Worm (Caenorhabditis elegans) whole organism, L1 larva: ENCODE data around the gene rpn-2.

Experiments
- C16A3.4 ChIP-seq: fragments of 150-350 bp; optimal IDR thresholded peaks from 2 replicates; lab custom pipeline; 2014; ENCODE audit warnings: missing biosample characterization, missing genetic modification characterization
- C34B4.2 ChIP-seq: sonication (generic microtip); optimal IDR thresholded peaks from 2 replicates; lab custom pipeline; 2017; ENCODE audit warnings: mild to moderate bottlenecking, missing genetic modification characterization, missing compliant biosample characterization
- Y116A8C.19 ChIP-seq: sonication (generic microtip); optimal IDR thresholded peaks from 2 replicates; lab custom pipeline; 2016; ENCODE audit warnings: missing compliant biosample characterization, missing genetic modification characterization, borderline replicate concordance
- ama-1 ChIP-seq: fragments of 150-350 bp; optimal IDR thresholded peaks from 2 replicates; lab custom pipeline; 2014
- ceh-8 ChIP-seq: fragments of 200-800 bp; sonication (Bioruptor generic); optimal IDR thresholded peaks from 2 replicates; lab custom pipeline; 2018; ENCODE audit warnings: mild to moderate bottlenecking, missing genetic modification characterization, moderate library complexity, missing compliant biosample characterization
- ceh-82 ChIP-seq, 3 experiments: fragments of 150-350 bp in 1 of 3; sonication (generic microtip) in 2 of 3; optimal IDR thresholded peaks; 2 replicates each; lab custom pipeline; 2014 to 2017; ENCODE audit warnings: missing biosample characterization in 3 of 3, missing genetic modification characterization in 3 of 3
- ceh-88 ChIP-seq: fragments of 200-800 bp; sonication (Bioruptor generic); IDR thresholded peaks from 2 replicates; pipeline ENCODE4 v1.3.6; 2022; ENCODE audit warnings: missing genetic modification characterization, missing compliant biosample characterization
- dpl-1 ChIP-seq, 3 experiments: fragments of 150-350 bp in 2 of 3; sonication (generic microtip) in 1 of 3; optimal IDR thresholded peaks; 2 replicates each; lab custom pipeline; 2014 to 2017; ENCODE audit warnings: missing biosample characterization in 3 of 3, missing genetic modification characterization in 3 of 3, missing genetic modification reagents in 3 of 3
- egl-13 ChIP-seq: sonication (generic microtip); optimal IDR thresholded peaks from 2 replicates; lab custom pipeline; 2016; ENCODE audit warnings: missing genotype, missing genetic modification reagents, missing genetic modification characterization, missing compliant biosample characterization
- elt-2 ChIP-seq: sonication (generic microtip); optimal IDR thresholded peaks from 2 replicates; lab custom pipeline; 2016; ENCODE audit warnings: missing genetic modification characterization, mild to moderate bottlenecking, inconsistent platforms, missing compliant biosample characterization, missing genetic modification reagents
- ets-5 ChIP-seq: fragments of 200-800 bp; sonication (Bioruptor generic); IDR thresholded peaks from 2 replicates; pipeline ENCODE4 v1.3.6; 2022; ENCODE audit warnings: missing genetic modification characterization, missing compliant biosample characterization
- fkh-10 ChIP-seq: sonication (generic microtip); optimal IDR thresholded peaks from 2 replicates; lab custom pipeline; 2017; ENCODE audit warnings: missing biosample characterization, missing genetic modification reagents, missing genetic modification characterization
- fkh-8 ChIP-seq: sonication (generic microtip); optimal IDR thresholded peaks from 2 replicates; lab custom pipeline; 2016; ENCODE audit warnings: mild to moderate bottlenecking, missing genetic modification characterization, missing compliant biosample characterization
- fos-1 ChIP-seq: fragments of 150-350 bp; optimal IDR thresholded peaks from 2 replicates; lab custom pipeline; 2014; ENCODE audit warnings: missing biosample characterization, missing genetic modification characterization
- hlh-4 ChIP-seq: sonication (generic microtip); optimal IDR thresholded peaks from 2 replicates; lab custom pipeline; 2016; ENCODE audit warnings: mild to moderate bottlenecking, missing genetic modification characterization, missing compliant biosample characterization
- lin-13 ChIP-seq: fragments of 150-350 bp; optimal IDR thresholded peaks from 2 replicates; lab custom pipeline; 2014; ENCODE audit warnings: missing biosample characterization, missing genetic modification reagents, missing genetic modification characterization
- lin-35 ChIP-seq, 2 experiments: fragments of 150-350 bp; optimal IDR thresholded peaks; 2 replicates each; lab custom pipeline; 2014; ENCODE audit warnings: missing biosample characterization in 2 of 2, missing genetic modification characterization in 2 of 2, missing genetic modification reagents in 2 of 2
- lsy-2 ChIP-seq, 2 experiments: fragments of 150-350 bp; optimal IDR thresholded peaks; 2 replicates each; lab custom pipeline; 2014; ENCODE audit warnings: missing biosample characterization in 2 of 2, missing genetic modification characterization in 2 of 2
- mab-9 ChIP-seq: fragments of 200-800 bp; sonication (Bioruptor generic); IDR thresholded peaks from 2 replicates; pipeline ENCODE4 v1.3.6; 2022; ENCODE audit warnings: missing genetic modification reagents, missing genetic modification characterization, missing compliant biosample characterization
- mef-2 ChIP-seq: fragments of 150-350 bp; optimal IDR thresholded peaks from 2 replicates; lab custom pipeline; 2014; ENCODE audit warnings: missing biosample characterization, missing genetic modification characterization
- mep-1 ChIP-seq: fragments of 150-350 bp; optimal IDR thresholded peaks from 2 replicates; lab custom pipeline; 2014; ENCODE audit warnings: missing biosample characterization, missing genetic modification characterization
- nhr-237 ChIP-seq: fragments of 150-350 bp; optimal IDR thresholded peaks from 2 replicates; lab custom pipeline; 2014; ENCODE audit warnings: missing biosample characterization, missing genetic modification characterization
- nhr-47 ChIP-seq: sonication (generic microtip); optimal IDR thresholded peaks from 2 replicates; lab custom pipeline; 2016; ENCODE audit warnings: mild to moderate bottlenecking, missing genetic modification characterization, moderate library complexity, missing compliant biosample characterization
- nhr-71 ChIP-seq: sonication (generic microtip); optimal IDR thresholded peaks from 2 replicates; lab custom pipeline; 2016; ENCODE audit warnings: mild to moderate bottlenecking, missing genetic modification characterization, moderate library complexity, missing compliant biosample characterization
- nhr-76 ChIP-seq: sonication (generic microtip); optimal IDR thresholded peaks from 2 replicates; lab custom pipeline; 2017; ENCODE audit warnings: missing biosample characterization, missing genetic modification characterization
- nhr-77 ChIP-seq: fragments of 150-350 bp; optimal IDR thresholded peaks from 2 replicates; lab custom pipeline; 2014; ENCODE audit warnings: missing biosample characterization, missing genetic modification characterization
- nhr-84 ChIP-seq: sonication (generic microtip); optimal IDR thresholded peaks from 2 replicates; lab custom pipeline; 2017; ENCODE audit warnings: missing biosample characterization, missing genetic modification characterization
- nhr-85 ChIP-seq: sonication (generic microtip); peaks from one replicate; lab custom pipeline; 2016; ENCODE audit warnings: missing genetic modification characterization, inconsistent platforms, missing compliant biosample characterization
- pag-3 ChIP-seq: sonication (generic microtip); optimal IDR thresholded peaks from 2 replicates; lab custom pipeline; 2017; ENCODE audit warnings: missing genetic modification characterization, mild to moderate bottlenecking, missing compliant biosample characterization, antibody characterized with exemption, borderline replicate concordance; ENCODE audit not compliant: insufficient read depth
- pax-3 ChIP-seq: fragments of 200-800 bp; sonication (Bioruptor generic); optimal IDR thresholded peaks from 2 replicates; lab custom pipeline; 2018; ENCODE audit warnings: mild to moderate bottlenecking, missing genetic modification characterization, moderate library complexity, missing compliant biosample characterization
- rnt-1 ChIP-seq: sonication (generic microtip); optimal IDR thresholded peaks from 2 replicates; lab custom pipeline; 2016; ENCODE audit warnings: mild to moderate bottlenecking, missing genetic modification characterization, moderate library complexity, missing compliant biosample characterization
- skn-1 ChIP-seq: fragments of 150-350 bp; optimal IDR thresholded peaks from 2 replicates; lab custom pipeline; 2014; ENCODE audit warnings: missing biosample characterization, missing genetic modification characterization
- snpc-4 ChIP-seq: fragments of 150-350 bp; optimal IDR thresholded peaks from 2 replicates; lab custom pipeline; 2014; ENCODE audit warnings: missing biosample characterization, missing genetic modification characterization
- snu-23 ChIP-seq: sonication (generic microtip); optimal IDR thresholded peaks from 2 replicates; lab custom pipeline; 2016; ENCODE audit warnings: missing genetic modification characterization, missing compliant biosample characterization
- sox-4 ChIP-seq: sonication (generic microtip); optimal IDR thresholded peaks from 2 replicates; lab custom pipeline; 2016; ENCODE audit warnings: missing genetic modification characterization, missing compliant biosample characterization
- sptf-1 ChIP-seq: fragments of 150-350 bp; optimal IDR thresholded peaks from 2 replicates; lab custom pipeline; 2014; ENCODE audit warnings: missing biosample characterization, missing genetic modification characterization
- sup-37 ChIP-seq: fragments of 200-800 bp; sonication (Bioruptor generic); optimal IDR thresholded peaks from 2 replicates; lab custom pipeline; 2018; ENCODE audit warnings: mild to moderate bottlenecking, missing genetic modification characterization, missing compliant biosample characterization
- swsn-7 ChIP-seq: sonication (generic microtip); optimal IDR thresholded peaks from 2 replicates; lab custom pipeline; 2016; ENCODE audit warnings: missing genetic modification characterization, missing compliant biosample characterization
- unc-130 ChIP-seq: fragments of 150-350 bp; optimal IDR thresholded peaks from 2 replicates; lab custom pipeline; 2017; ENCODE audit warnings: missing biosample characterization, missing genetic modification characterization, inconsistent platforms
- unc-98 ChIP-seq: fragments of 200-800 bp; sonication (Bioruptor generic); IDR thresholded peaks from 2 replicates; pipeline ENCODE4 v1.3.6; 2022; ENCODE audit warnings: missing genetic modification characterization, missing compliant biosample characterization
- vab-15 ChIP-seq: sonication (generic microtip); optimal IDR thresholded peaks from 2 replicates; lab custom pipeline; 2017; ENCODE audit warnings: missing genotype, mild to moderate bottlenecking, missing genetic modification characterization, missing compliant biosample characterization
- zip-4 ChIP-seq: fragments of 200-800 bp; sonication (Bioruptor generic); optimal IDR thresholded peaks from 2 replicates; lab custom pipeline; 2018; ENCODE audit warnings: mild to moderate bottlenecking, missing genetic modification characterization, moderate library complexity, missing compliant biosample characterization
- ztf-4 ChIP-seq: fragments of 150-350 bp; optimal IDR thresholded peaks from 2 replicates; lab custom pipeline; 2014; ENCODE audit warnings: missing biosample characterization, missing genetic modification characterization

Gene rpn-2

DNA sequence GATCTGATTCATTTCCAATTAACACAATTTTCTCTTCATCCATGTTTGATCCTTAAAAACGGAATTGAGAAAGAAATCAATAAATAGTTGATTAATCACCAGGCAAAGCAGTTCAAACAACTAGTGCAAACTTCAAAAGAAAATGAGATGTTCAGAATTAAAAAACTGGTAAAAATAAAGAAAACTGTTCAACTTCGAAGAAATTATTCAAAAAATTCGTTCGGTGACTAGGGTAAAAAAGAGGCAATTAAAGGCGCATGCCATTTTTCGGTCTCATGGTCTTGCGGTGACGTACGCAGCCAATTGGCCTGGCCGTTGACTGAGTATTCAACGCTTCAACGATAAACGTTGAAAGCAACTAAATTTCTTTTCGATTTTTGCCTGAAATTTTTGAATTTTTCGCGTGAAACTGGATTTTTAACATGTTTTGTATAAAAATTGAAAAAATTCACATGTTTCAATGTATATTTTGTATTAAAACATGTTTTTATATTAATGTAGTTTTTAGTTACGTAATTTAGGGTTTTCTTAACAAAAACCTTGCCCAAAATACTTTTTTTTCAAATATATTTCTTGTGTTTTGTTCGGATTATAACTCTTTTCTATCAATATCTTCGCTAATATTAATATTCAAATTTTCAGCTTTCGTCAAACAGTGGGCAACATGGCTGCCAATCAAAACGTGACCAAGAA, 7.3 kb downstream of the rpn-2 start, which contains the start of the genes sna-3 and rps-3 (continued):
- TF ChIP-seq ama-1 (lab: Kevin White, UChicago) = no peak
- peak; percentile 66 for TF ChIP-seq fkh-8
- no peak for TF ChIP-seq nhr-76 (tag; lab: Kevin White, UChicago)
- TF ChIP-seq dpl-1 (GFP tag; optimal IDR thresholded peaks at IDR 0.05; lab: Kevin White, UChicago) = peak; percentile 70 to 80 (median 78)
- TF ChIP-seq lsy-2 (tag; optimal IDR thresholded peaks at IDR 0.05; lab: Kevin White, UChicago) = peak; percentile 84 to 93
- no peak for TF ChIP-seq Y116A8C.19
- TF ChIP-seq pag-3 = no peak
- TF ChIP-seq pax-3 (tag; lab: Kevin White, UChicago) = no peak
- TF ChIP-seq ztf-4 (tag; lab: Kevin White, UChicago) = peak; percentile 7
- peak; percentile 81 to 89 for TF ChIP-seq lin-35 (GFP tag; optimal IDR thresholded peaks at IDR 0.05; lab: Kevin White, UChicago)
- TF ChIP-seq mab-9 (GFP tag; lab: Robert Waterston, UW) = no peak
- peak; percentile 75 for TF ChIP-seq nhr-85 (tag; lab: Kevin White, UChicago)
- TF ChIP-seq fos-1 (tag; lab: Kevin White, UChicago) = peak; percentile 51
- peak; percentile 31 for TF ChIP-seq ceh-8 (GFP tag; lab: Kevin White, UChicago)
- peak; percentile 76 for TF ChIP-seq skn-1 (tag; lab: Kevin White, UChicago)
- peak; percentile 79 for TF ChIP-seq snu-23 (GFP tag; lab: Kevin White, UChicago)
- TF ChIP-seq lin-13 (GFP tag; lab: Kevin White, UChicago) = peak; percentile 65
- TF ChIP-seq nhr-71 (tag; lab: Kevin White, UChicago) = peak; percentile 83
- TF ChIP-seq fkh-10 (GFP tag; lab: Kevin White, UChicago) = no peak
- peak; percentile 79 for TF ChIP-seq unc-130 (tag; lab: Kevin White, UChicago)
- peak; percentile 27 for TF ChIP-seq snpc-4 (tag; lab: Kevin White, UChicago)
- TF ChIP-seq zip-4 = no peak
- TF ChIP-seq elt-2 (tag; lab: Kevin White, UChicago) = no peak
- no peak for TF ChIP-seq unc-98 (GFP tag; lab: Robert Waterston, UW)
- TF ChIP-seq hlh-4 (tag; lab: Kevin White, UChicago) = no peak
- no peak for TF ChIP-seq nhr-84
- peak; percentile 51 for TF ChIP-seq swsn-7 (tag; lab: Kevin White, UChicago)
- peak; percentile 44 for TF ChIP-seq vab-15 (tag; lab: Kevin White, UChicago)
- no peak for TF ChIP-seq C34B4.2 (tag; lab: Kevin White, UChicago)
- peak; percentile 11 for TF ChIP-seq nhr-237
- no peak for TF ChIP-seq sup-37 (GFP tag; lab: Kevin White, UChicago)
- no peak for TF ChIP-seq egl-13 (tag; lab: Kevin White, UChicago)
- TF ChIP-seq nhr-77 = peak; percentile 70
- peak; percentile 60 to 80 (median 61) for TF ChIP-seq ceh-82 (tag; optimal IDR thresholded peaks at IDR 0.05; lab: Kevin White, UChicago)
- TF ChIP-seq C16A3.4 (tag; lab: Kevin White, UChicago) = peak; percentile 89
- TF ChIP-seq ets-5 (GFP tag; lab: Robert Waterston, UW) = no peak
- peak; percentile 72 for TF ChIP-seq nhr-47 (tag; lab: Kevin White, UChicago)
- TF ChIP-seq mef-2 (tag; lab: Kevin White, UChicago) = no peak
- TF ChIP-seq sptf-1 (tag; lab: Kevin White, UChicago) = no peak
- peak; percentile 85 for TF ChIP-seq rnt-1 (tag; lab: Kevin White, UChicago)
- peak; percentile 83 for TF ChIP-seq mep-1
- TF ChIP-seq sox-4 (tag; lab: Kevin White, UChicago) = no peak
- no peak for TF ChIP-seq ceh-88 (GFP tag; lab: Robert Waterston, UW)
